Worm (Caenorhabditis elegans) whole organism, early embryonic: ENCODE results near the gene nob-1.
A peak's percentile ranks its signal among the peaks of the same experiment; 100 is the strongest.

Experiments
- B0310.2 ChIP-seq: sonication (generic microtip); optimal IDR thresholded peaks from 2 replicates; lab custom pipeline; 2016; ENCODE audit warnings: mild to moderate bottlenecking, missing genetic modification characterization, missing compliant biosample characterization
- F13C5.2 ChIP-seq: sonication (generic microtip); optimal IDR thresholded peaks from 2 replicates; lab custom pipeline; 2017; ENCODE audit warnings: mild to moderate bottlenecking, missing genetic modification characterization, inconsistent platforms, missing compliant biosample characterization
- aly-1 ChIP-seq: sonication (generic microtip); optimal IDR thresholded peaks from 2 replicates; lab custom pipeline; 2016; ENCODE audit warnings: missing genetic modification characterization, missing compliant biosample characterization
- ama-1 ChIP-seq: fragments of 150-350 bp; optimal IDR thresholded peaks from 2 replicates; lab custom pipeline; 2014
- ceh-13 ChIP-seq: fragments of 200-800 bp; sonication (Bioruptor generic); optimal IDR thresholded peaks from 2 replicates; lab custom pipeline; 2018; ENCODE audit warnings: mild to moderate bottlenecking, missing genetic modification characterization, missing compliant biosample characterization
- ceh-36 ChIP-seq: sonication (generic microtip); optimal IDR thresholded peaks from 2 replicates; lab custom pipeline; 2016; ENCODE audit warnings: missing genetic modification characterization, inconsistent platforms, missing compliant biosample characterization
- ets-7 ChIP-seq: sonication (generic microtip); optimal IDR thresholded peaks from 2 replicates; lab custom pipeline; 2016; ENCODE audit warnings: missing genotype, missing genetic modification characterization, missing compliant biosample characterization
- flt-1 ChIP-seq: fragments of 200-800 bp; sonication (Bioruptor generic); IDR thresholded peaks from 2 replicates; pipeline ENCODE4 v1.3.6; 2022; ENCODE audit warnings: missing genetic modification characterization, missing compliant biosample characterization
- hmbx-1 ChIP-seq: sonication (generic microtip); optimal IDR thresholded peaks from 2 replicates; lab custom pipeline; 2016; ENCODE audit warnings: mild to moderate bottlenecking, missing genetic modification characterization, missing compliant biosample characterization
- hmg-4 ChIP-seq: fragments of 200-800 bp; sonication (Bioruptor generic); optimal IDR thresholded peaks from 2 replicates; lab custom pipeline; 2018; ENCODE audit warnings: mild to moderate bottlenecking, missing genetic modification characterization, missing compliant biosample characterization
- hnd-1 ChIP-seq: sonication (generic microtip); optimal IDR thresholded peaks from 2 replicates; lab custom pipeline; 2016; ENCODE audit warnings: missing genetic modification characterization, missing compliant biosample characterization
- pes-1 ChIP-seq: fragments of 200-800 bp; sonication (Bioruptor generic); IDR thresholded peaks from 2 replicates; pipeline ENCODE4 v1.3.6; 2022; ENCODE audit warnings: missing genetic modification reagents, missing genetic modification characterization, missing compliant biosample characterization
- scrt-1 ChIP-seq: fragments of 200-800 bp; sonication (Bioruptor generic); IDR thresholded peaks from 2 replicates; pipeline ENCODE4 v1.3.6; 2022; ENCODE audit warnings: missing genetic modification characterization, missing compliant biosample characterization
- sea-1 ChIP-seq: fragments of 200-800 bp; sonication (Bioruptor generic); conservative IDR thresholded peaks from 2 replicates; pipeline ENCODE4 v1.3.6; 2022; ENCODE audit warnings: missing genetic modification characterization, missing compliant biosample characterization
- tbx-11 ChIP-seq: fragments of 200-800 bp; sonication (Bioruptor generic); IDR thresholded peaks from 2 replicates; pipeline ENCODE4 v1.3.6; 2022; ENCODE audit warnings: missing genetic modification characterization, missing compliant biosample characterization
- tbx-37 ChIP-seq: fragments of 200-800 bp; sonication (Bioruptor generic); conservative IDR thresholded peaks from 2 replicates; pipeline ENCODE4 v1.3.6; 2022; ENCODE audit warnings: missing genetic modification reagents, missing genetic modification characterization, missing compliant biosample characterization
- tra-4 ChIP-seq: sonication (generic microtip); optimal IDR thresholded peaks from 2 replicates; lab custom pipeline; 2017; ENCODE audit warnings: missing genetic modification characterization, missing compliant biosample characterization

The nob-1 gene

ce11 chrIII:12058429-12058828, 25.7 kb downstream of the nob-1 start, which contains the start of gene arx-3:
arx-3 (minus strand) TSS chrIII:12058458.
- TF ChIP-seq tbx-37 (GFP tag; lab: Robert Waterston, UW) (no peak), F13C5.2 (tag; lab: Kevin White, UChicago) (peak; percentile 5)

- TF ChIP-seq B0310.2 (tag; lab: Kevin White, UChicago), result no peak
- TF ChIP-seq ama-1 (lab: Kevin White, UChicago), result no peak
- TF ChIP-seq flt-1 (GFP tag; lab: Robert Waterston, UW), result no peak
- no peak for TF ChIP-seq sea-1 (GFP tag; lab: Robert Waterston, UW)
- TF ChIP-seq pes-1 (GFP tag; lab: Robert Waterston, UW), result no peak
- TF ChIP-seq ceh-36 (tag; lab: Kevin White, UChicago), result no peak
- no peak for TF ChIP-seq scrt-1
- no peak for TF ChIP-seq hnd-1 (tag; lab: Kevin White, UChicago)
- TF ChIP-seq tbx-11 (GFP tag; lab: Robert Waterston, UW), result no peak
- no peak for TF ChIP-seq hmbx-1 (tag; lab: Kevin White, UChicago)
- no peak for TF ChIP-seq F13C5.2 (tag; lab: Kevin White, UChicago)
- TF ChIP-seq hmg-4 (GFP tag; lab: Kevin White, UChicago), result no peak
- no peak for TF ChIP-seq tra-4 (tag; lab: Kevin White, UChicago)
Measured at ce11 chrIII:12052206-12052605, 31.9 kb downstream of the nob-1 start, which contains the start of gene Y79H2A.3. Y79H2A.3 (minus strand) TSS chrIII:12052306.

ce11 chrIII:12040999-12041398, 43.1 kb downstream of the nob-1 start, which contains the start of gene Y79H2A.4:
Y79H2A.4 (plus strand) TSS chrIII:12041299.
- TF ChIP-seq hmg-4 (GFP tag; lab: Kevin White, UChicago) (no peak), ceh-13 (GFP tag; lab: Kevin White, UChicago) (no peak), tbx-37 (GFP tag; lab: Robert Waterston, UW) (no peak), ceh-36 (tag; lab: Kevin White, UChicago) (no peak), aly-1 (tag; lab: Kevin White, UChicago) (no peak), ama-1 (lab: Kevin White, UChicago) (no peak), hnd-1 (tag; lab: Kevin White, UChicago) (no peak), pes-1 (GFP tag; lab: Robert Waterston, UW) (no peak), tra-4 (tag; lab: Kevin White, UChicago) (no peak), scrt-1 (no peak), F13C5.2 (tag; lab: Kevin White, UChicago) (no peak), hmbx-1 (tag; lab: Kevin White, UChicago) (no peak), ets-7 (tag; lab: Kevin White, UChicago) (no peak), tbx-11 (GFP tag; lab: Robert Waterston, UW) (no peak)

ce11 chrIII:12037217-12037616, 46.9 kb downstream of the nob-1 start:
- TF ChIP-seq scrt-1, result no peak
- TF ChIP-seq hnd-1 (tag; lab: Kevin White, UChicago), result no peak
- TF ChIP-seq tbx-37 (GFP tag; lab: Robert Waterston, UW), result no peak

ce11 chrIII:12034311-12034710, 49.8 kb downstream of the nob-1 start:
- TF ChIP-seq ceh-36 (tag; lab: Kevin White, UChicago) (no peak), hmbx-1 (tag; lab: Kevin White, UChicago) (no peak), ets-7 (tag; lab: Kevin White, UChicago) (no peak), ceh-13 (GFP tag; lab: Kevin White, UChicago) (no peak), pes-1 (GFP tag; lab: Robert Waterston, UW) (no peak), hmg-4 (GFP tag; lab: Kevin White, UChicago) (no peak), sea-1 (GFP tag; lab: Robert Waterston, UW) (no peak), tra-4 (tag; lab: Kevin White, UChicago) (no peak), scrt-1 (no peak), B0310.2 (tag; lab: Kevin White, UChicago) (no peak), flt-1 (GFP tag; lab: Robert Waterston, UW) (no peak), tbx-11 (GFP tag; lab: Robert Waterston, UW) (no peak)

- TF ChIP-seq ceh-36 (tag; lab: Kevin White, UChicago), result no peak
- TF ChIP-seq tra-4 (tag; lab: Kevin White, UChicago), result no peak
- TF ChIP-seq sea-1 (GFP tag; lab: Robert Waterston, UW), result no peak
- no peak for TF ChIP-seq tbx-37 (GFP tag; lab: Robert Waterston, UW)
- no peak for TF ChIP-seq flt-1 (GFP tag; lab: Robert Waterston, UW)
- no peak for TF ChIP-seq hmg-4 (GFP tag; lab: Kevin White, UChicago)
- TF ChIP-seq B0310.2 (tag; lab: Kevin White, UChicago), result no peak
- TF ChIP-seq hmbx-1 (tag; lab: Kevin White, UChicago), result no peak
- no peak for TF ChIP-seq ceh-13 (GFP tag; lab: Kevin White, UChicago)
- TF ChIP-seq scrt-1, result no peak
- TF ChIP-seq pes-1 (GFP tag; lab: Robert Waterston, UW), result no peak
- TF ChIP-seq ets-7 (tag; lab: Kevin White, UChicago), result no peak
- no peak for TF ChIP-seq F13C5.2 (tag; lab: Kevin White, UChicago)
- TF ChIP-seq tbx-11 (GFP tag; lab: Robert Waterston, UW), result no peak
- TF ChIP-seq ama-1 (lab: Kevin White, UChicago), result no peak
- no peak for TF ChIP-seq hnd-1 (tag; lab: Kevin White, UChicago)
- TF ChIP-seq aly-1 (tag; lab: Kevin White, UChicago), result no peak
Measured at ce11 chrIII:12033259-12033658, 50.9 kb downstream of the nob-1 start.

ce11 chrIII:12030669-12031068, 53.4 kb downstream of the nob-1 start, which contains the start of gene Y79H2A.2:
Y79H2A.2 (minus strand) TSS chrIII:12030769.
- TF ChIP-seq ceh-13 (GFP tag; lab: Kevin White, UChicago), result no peak
- no peak for TF ChIP-seq hnd-1 (tag; lab: Kevin White, UChicago)
- no peak for TF ChIP-seq sea-1 (GFP tag; lab: Robert Waterston, UW)
- TF ChIP-seq B0310.2 (tag; lab: Kevin White, UChicago), result no peak
- TF ChIP-seq tbx-37 (GFP tag; lab: Robert Waterston, UW), result no peak
- TF ChIP-seq pes-1 (GFP tag; lab: Robert Waterston, UW), result no peak
- no peak for TF ChIP-seq aly-1 (tag; lab: Kevin White, UChicago)
- no peak for TF ChIP-seq ama-1 (lab: Kevin White, UChicago)
- TF ChIP-seq hmg-4 (GFP tag; lab: Kevin White, UChicago), result no peak
- no peak for TF ChIP-seq ceh-36 (tag; lab: Kevin White, UChicago)
- no peak for TF ChIP-seq scrt-1
- no peak for TF ChIP-seq tbx-11 (GFP tag; lab: Robert Waterston, UW)
- no peak for TF ChIP-seq hmbx-1 (tag; lab: Kevin White, UChicago)
- no peak for TF ChIP-seq tra-4 (tag; lab: Kevin White, UChicago)
- TF ChIP-seq F13C5.2 (tag; lab: Kevin White, UChicago), result no peak
- TF ChIP-seq flt-1 (GFP tag; lab: Robert Waterston, UW), result no peak
